Worm (Caenorhabditis elegans) whole organism, young adult: ENCODE measurements around the gene pgl-2.
A peak's percentile ranks its signal among the peaks of the same experiment; 100 is the strongest.

Source experiments
- B0261.1 ChIP-seq: sonication (generic microtip); optimal IDR thresholded peaks from 2 replicates; lab custom pipeline; 2016; ENCODE audit warnings: mild to moderate bottlenecking, missing genetic modification characterization, moderate library complexity, missing compliant biosample characterization
- Y56A3A.18 ChIP-seq: fragments of 200-800 bp; sonication (Bioruptor generic); IDR thresholded peaks from 2 replicates; pipeline ENCODE4 v1.3.6; 2022; ENCODE audit warnings: missing genetic modification reagents, missing genetic modification characterization, missing compliant biosample characterization
- Y95B8A.8 ChIP-seq: fragments of 200-800 bp; sonication (Bioruptor generic); IDR thresholded peaks from 2 replicates; pipeline ENCODE4 v1.3.6; 2022; ENCODE audit warnings: missing genetic modification reagents, missing genetic modification characterization, missing compliant biosample characterization
- atf-7 ChIP-seq: sonication (generic microtip); optimal IDR thresholded peaks from 2 replicates; lab custom pipeline; 2017; ENCODE audit warnings: mild to moderate bottlenecking, missing genetic modification characterization, missing compliant biosample characterization
- attf-3 ChIP-seq: fragments of 200-800 bp; sonication (Bioruptor generic); conservative IDR thresholded peaks from 2 replicates; pipeline ENCODE4 v1.3.6; 2022; ENCODE audit warnings: missing genetic modification reagents, missing genetic modification characterization, missing compliant biosample characterization
- lin-35 ChIP-seq, 3 experiments: fragments of 150-350 bp in 2 of 3; sonication (generic microtip) in 1 of 3; optimal IDR thresholded peaks; 2 replicates each; lab custom pipeline; 2014 to 2018; ENCODE audit warnings: missing biosample characterization in 3 of 3, missing genetic modification characterization in 3 of 3, missing genetic modification reagents in 3 of 3
- mel-28 ChIP-seq: sonication (generic microtip); optimal IDR thresholded peaks from 2 replicates; lab custom pipeline; 2016; ENCODE audit warnings: borderline replicate concordance, mild to moderate bottlenecking, missing genetic modification characterization, missing compliant biosample characterization
- pha-4 ChIP-seq: fragments of 150-350 bp; sonication (generic microtip); optimal IDR thresholded peaks from 2 replicates; lab custom pipeline; 2014; ENCODE audit warnings: missing biosample characterization, missing genetic modification reagents, missing genetic modification characterization
- sea-2 ChIP-seq: fragments of 200-800 bp; sonication (Bioruptor generic); IDR thresholded peaks from 2 replicates; pipeline ENCODE4 v1.3.6; 2022; ENCODE audit warnings: missing genetic modification characterization, missing compliant biosample characterization
- sptf-2 ChIP-seq: fragments of 200-800 bp; sonication (Bioruptor generic); optimal IDR thresholded peaks from 2 replicates; lab custom pipeline; 2018; ENCODE audit warnings: mild to moderate bottlenecking, missing genetic modification characterization, missing compliant biosample characterization
- tlf-1 ChIP-seq: fragments of 200-800 bp; sonication (Bioruptor generic); optimal IDR thresholded peaks from 2 replicates; lab custom pipeline; 2018; ENCODE audit warnings: mild to moderate bottlenecking, missing genetic modification characterization, missing compliant biosample characterization
- unc-62 ChIP-seq: fragments of 150-350 bp; optimal IDR thresholded peaks from 2 replicates; lab custom pipeline; 2014; ENCODE audit warnings: missing biosample characterization, missing genetic modification reagents, missing genetic modification characterization

DNA sequence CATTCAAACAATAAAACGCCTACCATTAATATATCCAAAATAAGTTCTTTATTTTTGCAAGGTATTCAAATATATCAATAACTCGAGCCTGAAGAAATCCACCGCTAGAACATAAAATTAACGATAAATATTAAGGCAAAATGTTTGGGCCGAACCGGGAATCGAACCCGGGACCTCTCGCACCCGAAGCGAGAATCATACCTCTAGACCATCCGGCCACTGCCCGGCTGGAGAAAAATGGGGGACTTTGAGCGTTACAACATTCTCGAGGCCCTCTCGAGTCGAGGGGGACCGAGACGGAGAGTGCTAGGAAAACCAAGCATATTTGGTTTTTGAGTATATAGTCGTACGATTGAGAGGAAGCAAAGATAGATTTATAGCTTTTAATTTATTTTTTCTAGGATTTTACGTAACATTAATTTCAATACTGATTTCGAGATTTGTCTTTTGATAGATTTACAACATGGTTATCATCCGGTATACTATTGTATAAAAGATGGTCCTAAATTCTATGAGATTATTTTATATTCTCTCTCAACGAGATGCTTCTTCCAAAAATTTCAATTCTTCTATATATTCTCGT is 24.9 kb downstream of the pgl-2 start, which contains the start of gene flp-23:
- TF ChIP-seq unc-62 (no peak), pha-4 (tag; lab: Kevin White, UChicago) (no peak), atf-7 (no peak), tlf-1 (GFP tag; lab: Kevin White, UChicago) (no peak), mel-28 (tag; lab: Kevin White, UChicago) (no peak), attf-3 (0 out of 2 replicates have a peak, but pooled peaks have one; percentile 15), Y95B8A.8 (GFP tag; lab: Robert Waterston, UW) (no peak), B0261.1 (tag; lab: Kevin White, UChicago) (peak; percentile 76), lin-35 (GFP tag; optimal IDR thresholded peaks at IDR 0.05; lab: Kevin White, UChicago) (no peak), sea-2 (GFP tag; lab: Robert Waterston, UW) (no peak), Y56A3A.18 (GFP tag; lab: Robert Waterston, UW) (no peak), sptf-2 (GFP tag; lab: Kevin White, UChicago) (no peak)
